Worm (Caenorhabditis elegans) whole organism, young adult: Measurements from ENCODE around the gene ldb-1.

ENCODE experiments used
- nfya-2 ChIP-seq: fragments of 200-800 bp; sonication (Bioruptor generic); IDR thresholded peaks from 2 replicates; pipeline ENCODE4 v1.3.6; 2022; ENCODE audit warnings: missing genetic modification reagents, missing genetic modification characterization, missing compliant biosample characterization
- nhr-80 ChIP-seq: sonication (generic microtip); optimal IDR thresholded peaks from 2 replicates; lab custom pipeline; 2016; ENCODE audit warnings: missing genetic modification characterization, missing compliant biosample characterization
- pbrm-1 ChIP-seq: fragments of 200-800 bp; sonication (Bioruptor generic); IDR thresholded peaks from 2 replicates; pipeline ENCODE4 v1.3.6; 2022; ENCODE audit warnings: missing genetic modification reagents, missing genetic modification characterization, missing compliant biosample characterization
- pha-4 ChIP-seq: fragments of 150-350 bp; sonication (generic microtip); optimal IDR thresholded peaks from 2 replicates; lab custom pipeline; 2014; ENCODE audit warnings: missing biosample characterization, missing genetic modification reagents, missing genetic modification characterization

- no peak for TF ChIP-seq nfya-2 (GFP tag; lab: Robert Waterston, UW)
- peak; percentile 35 for TF ChIP-seq nhr-80 (tag; lab: Kevin White, UChicago)
- TF ChIP-seq pbrm-1 (GFP tag; lab: Robert Waterston, UW), result no peak
- no peak for TF ChIP-seq pha-4 (tag; lab: Kevin White, UChicago)
Measured at ce11 chrX:11080170-11080728, 51.5 kb downstream of the ldb-1 start, which contains the start of gene sulp-7.
